Worm (Caenorhabditis elegans): ENCODE results near the gene C54E10.7.

The C54E10.7 gene

ce11 chrV:18827374-18827773 lies 15.9 kb downstream of the C54E10.7 start:
- TF ChIP-seq flt-1 (GFP tag; IDR thresholded peaks at IDR 0.05) (no peak), tbx-37 (GFP tag; conservative IDR thresholded peaks at IDR 0.05) (no peak), pes-1 (GFP tag; IDR thresholded peaks at IDR 0.05) (no peak), ceh-13 (GFP tag; optimal IDR thresholded peaks at IDR 0.05) (no peak), hnd-1 (tag; optimal IDR thresholded peaks at IDR 0.05) (no peak), aly-1 (tag; optimal IDR thresholded peaks at IDR 0.05) (no peak), scrt-1 (GFP tag; IDR thresholded peaks at IDR 0.05) (no peak), tbx-11 (GFP tag; IDR thresholded peaks at IDR 0.05) (no peak), hmbx-1 (tag; optimal IDR thresholded peaks at IDR 0.05) (no peak), ets-7 (tag; optimal IDR thresholded peaks at IDR 0.05) (no peak), F13C5.2 (tag; optimal IDR thresholded peaks at IDR 0.05) (no peak), sea-1 (GFP tag; conservative IDR thresholded peaks at IDR 0.05) (no peak), ceh-36 (tag; optimal IDR thresholded peaks at IDR 0.05) (no peak), ama-1 (optimal IDR thresholded peaks at IDR 0.05) (no peak), B0310.2 (tag; optimal IDR thresholded peaks at IDR 0.05) (no peak)

ce11 chrV:18837125-18837524 lies 25.7 kb downstream of the C54E10.7 start, which contains the start of gene cyp-33D3:
cyp-33D3 (minus strand) TSS chrV:18837225.
- no peak for TF ChIP-seq hmbx-1 (tag; optimal IDR thresholded peaks at IDR 0.05)
- no peak for TF ChIP-seq sea-1 (GFP tag; conservative IDR thresholded peaks at IDR 0.05)

ce11 chrV:18838799-18839354 lies 27.4 kb downstream of the C54E10.7 start, which contains the start of gene nhr-65:
nhr-65 (plus strand) TSS chrV:18839304.
- TF ChIP-seq tbx-11 (GFP tag; IDR thresholded peaks at IDR 0.05) = no peak
- TF ChIP-seq sea-1 (GFP tag; conservative IDR thresholded peaks at IDR 0.05) = no peak
- no peak for TF ChIP-seq ceh-36 (tag; optimal IDR thresholded peaks at IDR 0.05)
- no peak for TF ChIP-seq ama-1 (optimal IDR thresholded peaks at IDR 0.05)
- no peak for TF ChIP-seq B0310.2 (tag; optimal IDR thresholded peaks at IDR 0.05)
- no peak for TF ChIP-seq hmbx-1 (tag; optimal IDR thresholded peaks at IDR 0.05)
- no peak for TF ChIP-seq flt-1 (GFP tag; IDR thresholded peaks at IDR 0.05)
- TF ChIP-seq aly-1 (tag; optimal IDR thresholded peaks at IDR 0.05) = no peak
- TF ChIP-seq scrt-1 (GFP tag; IDR thresholded peaks at IDR 0.05) = no peak
- no peak for TF ChIP-seq ceh-13 (GFP tag; optimal IDR thresholded peaks at IDR 0.05)
- no peak for TF ChIP-seq pes-1 (GFP tag; IDR thresholded peaks at IDR 0.05)
- no peak for TF ChIP-seq tbx-37 (GFP tag; conservative IDR thresholded peaks at IDR 0.05)
- no peak for TF ChIP-seq ets-7 (tag; optimal IDR thresholded peaks at IDR 0.05)

ce11 chrV:18842468-18842867 lies 31.0 kb downstream of the C54E10.7 start:
- no peak for TF ChIP-seq hmg-4 (GFP tag; optimal IDR thresholded peaks at IDR 0.05)

ce11 chrV:18846480-18846879 lies 35.0 kb downstream of the C54E10.7 start, which contains the start of gene nhr-230:
nhr-230 (plus strand) TSS chrV:18846780.
- TF ChIP-seq flt-1 (GFP tag; IDR thresholded peaks at IDR 0.05) (no peak), ama-1 (optimal IDR thresholded peaks at IDR 0.05) (no peak), tbx-11 (GFP tag; IDR thresholded peaks at IDR 0.05) (no peak), hmg-4 (GFP tag; optimal IDR thresholded peaks at IDR 0.05) (no peak), B0310.2 (tag; optimal IDR thresholded peaks at IDR 0.05) (no peak), aly-1 (tag; optimal IDR thresholded peaks at IDR 0.05) (no peak), tra-4 (tag; optimal IDR thresholded peaks at IDR 0.05) (no peak), scrt-1 (GFP tag; IDR thresholded peaks at IDR 0.05) (no peak), ceh-36 (tag; optimal IDR thresholded peaks at IDR 0.05) (no peak), F13C5.2 (tag; optimal IDR thresholded peaks at IDR 0.05) (no peak), pes-1 (GFP tag; IDR thresholded peaks at IDR 0.05) (no peak), ceh-13 (GFP tag; optimal IDR thresholded peaks at IDR 0.05) (no peak), ets-7 (tag; optimal IDR thresholded peaks at IDR 0.05) (no peak), hnd-1 (tag; optimal IDR thresholded peaks at IDR 0.05) (no peak), hmbx-1 (tag; optimal IDR thresholded peaks at IDR 0.05) (no peak), sea-1 (GFP tag; conservative IDR thresholded peaks at IDR 0.05) (no peak)

ce11 chrV:18848578-18848977 lies 37.1 kb downstream of the C54E10.7 start:
- no peak for TF ChIP-seq aly-1 (tag; optimal IDR thresholded peaks at IDR 0.05)
- TF ChIP-seq tbx-11 (GFP tag; IDR thresholded peaks at IDR 0.05) = no peak
- TF ChIP-seq ets-7 (tag; optimal IDR thresholded peaks at IDR 0.05) = no peak
- no peak for TF ChIP-seq hnd-1 (tag; optimal IDR thresholded peaks at IDR 0.05)
- no peak for TF ChIP-seq tra-4 (tag; optimal IDR thresholded peaks at IDR 0.05)
- no peak for TF ChIP-seq sea-1 (GFP tag; conservative IDR thresholded peaks at IDR 0.05)
- no peak for TF ChIP-seq pes-1 (GFP tag; IDR thresholded peaks at IDR 0.05)
- TF ChIP-seq ama-1 (optimal IDR thresholded peaks at IDR 0.05) = no peak
- no peak for TF ChIP-seq F13C5.2 (tag; optimal IDR thresholded peaks at IDR 0.05)
- no peak for TF ChIP-seq ceh-13 (GFP tag; optimal IDR thresholded peaks at IDR 0.05)
- TF ChIP-seq ceh-36 (tag; optimal IDR thresholded peaks at IDR 0.05) = no peak
- no peak for TF ChIP-seq B0310.2 (tag; optimal IDR thresholded peaks at IDR 0.05)
- TF ChIP-seq hmbx-1 (tag; optimal IDR thresholded peaks at IDR 0.05) = no peak
- no peak for TF ChIP-seq scrt-1 (GFP tag; IDR thresholded peaks at IDR 0.05)
- TF ChIP-seq hmg-4 (GFP tag; optimal IDR thresholded peaks at IDR 0.05) = no peak
- no peak for TF ChIP-seq tbx-37 (GFP tag; conservative IDR thresholded peaks at IDR 0.05)
- TF ChIP-seq flt-1 (GFP tag; IDR thresholded peaks at IDR 0.05) = no peak

- no peak for TF ChIP-seq pes-1 (GFP tag; IDR thresholded peaks at IDR 0.05)
Observed at ce11 chrV:18854788-18855187, 43.3 kb downstream of the C54E10.7 start.

- TF ChIP-seq tra-4 (tag; optimal IDR thresholded peaks at IDR 0.05) (no peak), pes-1 (GFP tag; IDR thresholded peaks at IDR 0.05) (no peak), scrt-1 (GFP tag; IDR thresholded peaks at IDR 0.05) (no peak), tbx-37 (GFP tag; conservative IDR thresholded peaks at IDR 0.05) (no peak), ceh-36 (tag; optimal IDR thresholded peaks at IDR 0.05) (no peak), F13C5.2 (tag; optimal IDR thresholded peaks at IDR 0.05) (no peak), sea-1 (GFP tag; conservative IDR thresholded peaks at IDR 0.05) (no peak), aly-1 (tag; optimal IDR thresholded peaks at IDR 0.05) (no peak), ceh-13 (GFP tag; optimal IDR thresholded peaks at IDR 0.05) (no peak), ets-7 (tag; optimal IDR thresholded peaks at IDR 0.05) (no peak), ama-1 (optimal IDR thresholded peaks at IDR 0.05) (no peak), B0310.2 (tag; optimal IDR thresholded peaks at IDR 0.05) (no peak), flt-1 (GFP tag; IDR thresholded peaks at IDR 0.05) (no peak), hnd-1 (tag; optimal IDR thresholded peaks at IDR 0.05) (no peak), hmbx-1 (tag; optimal IDR thresholded peaks at IDR 0.05) (no peak)
Observed at ce11 chrV:18859121-18859520, 47.7 kb downstream of the C54E10.7 start, which contains the start of gene wars-1. wars-1 (minus strand) TSS chrV:18859221.

All from whole organism, early embryonic.